Worm (Caenorhabditis elegans): ENCODE results near the gene cwp-5.

ce11 chrX:13169975-13170374 is 19.8 kb downstream of the cwp-5 start, which contains the start of gene mob-2:
- TF ChIP-seq ztf-4 (tag; optimal IDR thresholded peaks at IDR 0.05) (no peak), ama-1 (optimal IDR thresholded peaks at IDR 0.05) (no peak), ceh-82 (tag; optimal IDR thresholded peaks at IDR 0.05) (no peak)
